Fruit fly (Drosophila melanogaster): ENCODE results near the gene Cyp4s3.

Cyp4s3 gene

DNA sequence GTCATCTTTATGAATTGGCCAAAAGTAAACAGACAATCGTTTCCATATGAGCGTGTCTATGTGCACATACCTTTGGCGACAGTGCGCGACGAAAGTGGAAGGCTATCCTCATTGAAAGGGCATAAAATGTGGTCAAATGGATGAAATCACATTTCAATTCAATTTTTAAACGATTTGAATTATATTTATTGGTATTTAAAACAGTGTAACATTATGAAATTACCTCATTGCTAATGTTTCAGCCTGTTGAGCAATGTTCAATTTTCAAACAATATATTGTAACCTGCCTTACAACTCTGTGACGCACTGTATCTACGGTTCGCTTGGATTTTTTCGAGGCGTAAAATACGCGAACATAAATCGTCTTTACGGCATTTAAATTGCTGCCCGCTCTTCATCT is 3.8 kb upstream of the Cyp4s3 start (continued):
- TF ChIP-seq ranshi (GFP tag; IDR thresholded peaks at IDR 0.05) (peak; percentile 28; the same call in 1 of the 2 replicates), zfh2 (GFP tag; optimal IDR thresholded peaks at IDR 0.05) (peak; percentile 54), Chrac-16 (GFP tag; optimal IDR thresholded peaks at IDR 0.05) (no peak), dmrt99B (tag; optimal IDR thresholded peaks at IDR 0.05) (peak; percentile 60), CG43689 (GFP tag; IDR thresholded peaks at IDR 0.05) (no peak), CG8924 (tag; optimal IDR thresholded peaks at IDR 0.05) (peak; percentile 14), CG4730 (GFP tag; IDR thresholded peaks at IDR 0.05) (0 out of 2 replicates have a peak, but pooled peaks have one; percentile 6), crc (GFP tag; optimal IDR thresholded peaks at IDR 0.05) (no peak), HmgD (GFP tag; optimal IDR thresholded peaks at IDR 0.05) (no peak), ac (GFP tag; optimal IDR thresholded peaks at IDR 0.05) (no peak), Atf6 (GFP tag; IDR thresholded peaks at IDR 0.05) (peak; percentile 73), CG6654 (GFP tag; optimal IDR thresholded peaks at IDR 0.05) (no peak), CG33213 (GFP tag; optimal IDR thresholded peaks at IDR 0.05) (no peak), D (optimal IDR thresholded peaks at IDR 0.05) (no peak), D (GFP tag; optimal IDR thresholded peaks at IDR 0.05) (no peak), Mes4 (GFP tag; optimal IDR thresholded peaks at IDR 0.05) (no peak), Dfd (GFP tag; optimal IDR thresholded peaks at IDR 0.05) (no peak), dpn (GFP tag; optimal IDR thresholded peaks at IDR 0.05) (peak; percentile 27 to 33), pho (GFP tag; optimal IDR thresholded peaks at IDR 0.05) (peak; percentile 32), CG2120 (GFP tag; optimal IDR thresholded peaks at IDR 0.05) (peak; percentile 77), E2f2 (GFP tag; IDR thresholded peaks at IDR 0.05) (peak; percentile 17; the same call in 1 of the 2 replicates), CG12104 (GFP tag; optimal IDR thresholded peaks at IDR 0.05) (no peak), stc (GFP tag; IDR thresholded peaks at IDR 0.05) (no peak), Nf-YC (tag; optimal IDR thresholded peaks at IDR 0.05) (no peak), gem (tag; optimal IDR thresholded peaks at IDR 0.05) (peak; percentile 61), CG17802 (tag; optimal IDR thresholded peaks at IDR 0.05) (no peak), pzg (GFP tag; optimal IDR thresholded peaks at IDR 0.05) (no peak), CG14710 (tag; optimal IDR thresholded peaks at IDR 0.05) (no peak), Opbp (GFP tag; IDR thresholded peaks at IDR 0.05; ENCODE audit: partially characterized antibody) (no peak), CG33557 (GFP tag; optimal IDR thresholded peaks at IDR 0.05) (no peak), pros (GFP tag; optimal IDR thresholded peaks at IDR 0.05) (no peak), CG5180 (GFP tag; optimal IDR thresholded peaks at IDR 0.05) (no peak), CG34376 (GFP tag; optimal IDR thresholded peaks at IDR 0.05) (no peak), gro (GFP tag; optimal IDR thresholded peaks at IDR 0.05) (peak; percentile 4), Neu2 (GFP tag; optimal IDR thresholded peaks at IDR 0.05; ENCODE audit: borderline replicate concordance) (no peak), Hr51 (GFP tag; optimal IDR thresholded peaks at IDR 0.05) (peak; percentile 1 to 62), sd (tag; optimal IDR thresholded peaks at IDR 0.05) (peak; percentile 39), Bgb (GFP tag; IDR thresholded peaks at IDR 0.05; ENCODE audit: partially characterized antibody) (no peak), so (GFP tag; IDR thresholded peaks at IDR 0.05) (no peak), CG12391 (tag; optimal IDR thresholded peaks at IDR 0.05) (peak; percentile 9), wdn (GFP tag; IDR thresholded peaks at IDR 0.05) (peak; percentile 36; the same call in 1 of the 2 replicates), HLHmδ (GFP tag; optimal IDR thresholded peaks at IDR 0.05) (no peak), CG15696 (tag; optimal IDR thresholded peaks at IDR 0.05) (no peak), CG2889 (GFP tag; IDR thresholded peaks at IDR 0.05) (peak; percentile 34; the same call in 1 of the 3 replicates), CG8478 (optimal IDR thresholded peaks at IDR 0.05) (no peak), Nf-YA (GFP tag; IDR thresholded peaks at IDR 0.05) (no peak), ab (GFP tag; optimal IDR thresholded peaks at IDR 0.05) (no peak), gsb (GFP tag; IDR thresholded peaks at IDR 0.05) (0 out of 2 replicates have a peak, but pooled peaks have one; percentile 27), CHES-1-like (GFP tag; optimal IDR thresholded peaks at IDR 0.05) (no peak)

Data from whole organism, embryonic.